Fruit fly (Drosophila melanogaster): Measurements from ENCODE around the gene BomT3.

DNA sequence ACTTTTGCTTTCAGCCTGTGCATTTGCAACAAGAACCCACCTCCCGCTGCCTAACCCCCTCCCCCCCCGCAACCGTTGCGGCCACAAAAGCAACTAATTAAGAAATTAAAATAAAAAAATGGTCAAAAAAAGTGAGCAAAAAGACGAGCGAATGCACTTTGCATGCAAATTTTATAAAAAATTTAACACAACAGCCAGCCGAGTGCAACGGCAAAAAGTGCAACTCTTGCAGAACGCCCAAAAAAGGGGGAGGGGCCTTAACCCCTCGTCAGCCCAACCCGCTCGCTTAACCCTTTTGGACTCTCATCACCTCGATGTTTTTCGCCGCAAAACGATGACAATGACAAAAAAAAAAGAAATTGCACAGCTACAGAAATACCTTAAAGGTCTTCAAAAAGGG, 10.7 kb upstream of the BomT3 start:
- no peak for TF ChIP-seq Dll (optimal IDR thresholded peaks at IDR 0.05)
- no peak for TF ChIP-seq CG8478 (optimal IDR thresholded peaks at IDR 0.05)
- no peak for TF ChIP-seq EcR (GFP tag; optimal IDR thresholded peaks at IDR 0.05)
- TF ChIP-seq pan (optimal IDR thresholded peaks at IDR 0.05): no peak
- no peak for TF ChIP-seq psq (optimal IDR thresholded peaks at IDR 0.05)
- TF ChIP-seq usp (GFP tag; optimal IDR thresholded peaks at IDR 0.05): no peak
